Worm (Caenorhabditis elegans) whole organism, L3 larva: ENCODE results near the gene ets-9.

Experiments
- ceh-9 ChIP-seq: sonication (generic microtip); optimal IDR thresholded peaks from 2 replicates; lab custom pipeline; 2018; ENCODE audit warnings: missing biosample characterization, missing genetic modification characterization
- egl-27 ChIP-seq: sonication (generic microtip); optimal IDR thresholded peaks from 4 replicates; lab custom pipeline; 2017; ENCODE audit warnings: missing biosample characterization, missing genetic modification reagents, missing genetic modification characterization
- jun-1 ChIP-seq: fragments of 150-350 bp; optimal IDR thresholded peaks from 2 replicates; lab custom pipeline; 2014; ENCODE audit warnings: missing biosample characterization, missing genetic modification reagents, missing genetic modification characterization
- lin-39 ChIP-seq: fragments of 150-350 bp; optimal IDR thresholded peaks from 2 replicates; lab custom pipeline; 2018; ENCODE audit warnings: missing biosample characterization, missing genetic modification reagents, missing genetic modification characterization
- nhr-11 ChIP-seq: fragments of 150-350 bp; optimal IDR thresholded peaks from 2 replicates; lab custom pipeline; 2014; ENCODE audit warnings: missing biosample characterization, missing genetic modification characterization
- pha-4 ChIP-seq: fragments of 150-350 bp; optimal IDR thresholded peaks from 2 replicates; lab custom pipeline; 2014; ENCODE audit warnings: missing biosample characterization, missing genetic modification reagents, missing genetic modification characterization
- pqm-1 ChIP-seq: fragments of 150-350 bp; optimal IDR thresholded peaks from 2 replicates; lab custom pipeline; 2017; ENCODE audit warnings: missing biosample characterization, missing genetic modification characterization, inconsistent platforms
- ztf-11 ChIP-seq: fragments of 150-350 bp; optimal IDR thresholded peaks from 2 replicates; lab custom pipeline; 2014; ENCODE audit warnings: missing biosample characterization, missing genetic modification characterization

DNA sequence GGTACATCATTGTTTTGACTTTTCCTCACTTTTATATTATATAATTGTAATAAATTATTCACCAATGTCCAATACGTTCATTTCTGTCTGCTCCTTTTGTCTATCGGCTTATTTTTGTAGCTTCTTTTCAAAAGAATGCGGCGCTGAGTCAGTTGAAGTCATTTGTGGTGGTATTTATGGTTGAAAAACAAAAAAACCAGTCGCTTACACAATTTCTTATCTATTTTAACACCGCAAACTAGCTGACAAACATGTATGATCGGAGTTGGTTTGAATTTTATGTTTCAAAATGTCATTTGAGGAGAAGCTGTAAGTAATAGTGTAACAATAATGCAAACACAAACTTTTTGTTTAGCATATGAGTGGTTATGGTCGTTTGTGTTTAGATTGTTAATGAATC lies 4.5 kb downstream of the ets-9 start, which contains the start of gene ets-10:
- TF ChIP-seq lin-39 (tag; lab: Kevin White, UChicago): no peak
- peak; percentile 37 for TF ChIP-seq pha-4 (tag; lab: Kevin White, UChicago)
- no peak for TF ChIP-seq ceh-9 (tag; lab: Kevin White, UChicago)
- no peak for TF ChIP-seq nhr-11 (tag; lab: Kevin White, UChicago)
- TF ChIP-seq pqm-1 (tag; lab: Kevin White, UChicago): peak; percentile 34
- no peak for TF ChIP-seq ztf-11 (tag; lab: Kevin White, UChicago)
- no peak for TF ChIP-seq egl-27
- TF ChIP-seq jun-1 (tag; lab: Kevin White, UChicago): no peak
